Fruit fly (Drosophila melanogaster): ENCODE results near the gene Ms.

- TF ChIP-seq CTCF (optimal IDR thresholded peaks at IDR 0.05) (no peak), CG8478 (optimal IDR thresholded peaks at IDR 0.05) (no peak)
Measured at dm6 chr3R:24348420-24349190, 7.3 kb downstream of the Ms start, which contains the start of the genes CG5746 and CG6454.
